Worm (Caenorhabditis elegans): ENCODE data around the gene fbxa-133.

- TF ChIP-seq klf-2 (GFP tag; conservative IDR thresholded peaks at IDR 0.05) (no peak), cog-1 (tag; optimal IDR thresholded peaks at IDR 0.05) (no peak), med-1 (GFP tag; optimal IDR thresholded peaks at IDR 0.05; ENCODE audit: insufficient read depth) (no peak), ref-1 (GFP tag; conservative IDR thresholded peaks at IDR 0.05) (no peak)
Observed at ce11 chrV:17549362-17549761, 35.2 kb upstream of the fbxa-133 start, which contains the start of gene fbxa-176.

Data from whole organism, midembryonic.